Worm (Caenorhabditis elegans) whole organism, L2 larva: ENCODE results near the gene fbxa-174.

ENCODE experiments used
- ZK546.5 ChIP-seq: sonication (generic microtip); optimal IDR thresholded peaks from 2 replicates; lab custom pipeline; 2017; ENCODE audit warnings: missing biosample characterization, missing genetic modification characterization
- alr-1 ChIP-seq: fragments of 150-350 bp; optimal IDR thresholded peaks from 2 replicates; lab custom pipeline; 2014; ENCODE audit warnings: missing biosample characterization, missing genetic modification characterization
- aly-2 ChIP-seq: fragments of 150-350 bp; optimal IDR thresholded peaks from 2 replicates; lab custom pipeline; 2014; ENCODE audit warnings: missing biosample characterization, missing genetic modification characterization
- ceh-16 ChIP-seq: fragments of 150-350 bp; optimal IDR thresholded peaks from 2 replicates; lab custom pipeline; 2014; ENCODE audit warnings: missing biosample characterization, missing genetic modification characterization
- dmd-4 ChIP-seq: sonication (generic microtip); optimal IDR thresholded peaks from 2 replicates; lab custom pipeline; 2017; ENCODE audit warnings: missing biosample characterization, missing genetic modification characterization
- egl-27 ChIP-seq: sonication (generic microtip); optimal IDR thresholded peaks from 3 replicates; lab custom pipeline; 2017; ENCODE audit warnings: missing biosample characterization, missing genetic modification reagents, missing genetic modification characterization
- elt-1 ChIP-seq: fragments of 150-350 bp; optimal IDR thresholded peaks from 2 replicates; lab custom pipeline; 2014; ENCODE audit warnings: missing biosample characterization, missing genetic modification characterization
- elt-3 ChIP-seq: sonication (generic microtip); optimal IDR thresholded peaks from 2 replicates; lab custom pipeline; 2017; ENCODE audit warnings: missing biosample characterization, missing genetic modification characterization
- fos-1 ChIP-seq: fragments of 150-350 bp; optimal IDR thresholded peaks from 2 replicates; lab custom pipeline; 2014; ENCODE audit warnings: missing biosample characterization, missing genetic modification characterization
- gmeb-1 ChIP-seq: fragments of 150-350 bp; optimal IDR thresholded peaks from 2 replicates; lab custom pipeline; 2014; ENCODE audit warnings: missing biosample characterization, missing genetic modification characterization
- lin-11 ChIP-seq: fragments of 150-350 bp; sonication (generic microtip); optimal IDR thresholded peaks from 2 replicates; lab custom pipeline; 2014; ENCODE audit warnings: missing biosample characterization, missing genetic modification characterization, inconsistent platforms, mixed read lengths
- lin-13 ChIP-seq: fragments of 150-350 bp; optimal IDR thresholded peaks from 2 replicates; lab custom pipeline; 2014; ENCODE audit warnings: missing biosample characterization, missing genetic modification reagents, missing genetic modification characterization
- lin-39 ChIP-seq: fragments of 150-350 bp; optimal IDR thresholded peaks from 2 replicates; lab custom pipeline; 2014; ENCODE audit warnings: missing biosample characterization, missing genetic modification reagents, missing genetic modification characterization
- mab-5 ChIP-seq: fragments of 150-350 bp; optimal IDR thresholded peaks from 2 replicates; lab custom pipeline; 2014; ENCODE audit warnings: missing biosample characterization, missing genetic modification characterization
- mbf-1 ChIP-seq: sonication (generic microtip); optimal IDR thresholded peaks from 2 replicates; lab custom pipeline; 2017; ENCODE audit warnings: missing biosample characterization, missing genetic modification characterization
- mdl-1 ChIP-seq, 2 experiments: fragments of 150-350 bp in 1 of 2; sonication (generic microtip) in 1 of 2; optimal IDR thresholded peaks; 2 replicates each; lab custom pipeline; 2017; ENCODE audit warnings: missing biosample characterization in 2 of 2, missing genetic modification characterization in 2 of 2
- nhr-10 ChIP-seq: sonication (generic microtip); optimal IDR thresholded peaks from 2 replicates; lab custom pipeline; 2017; ENCODE audit warnings: missing biosample characterization, missing genetic modification characterization
- nhr-11 ChIP-seq: fragments of 150-350 bp; optimal IDR thresholded peaks from 2 replicates; lab custom pipeline; 2014; ENCODE audit warnings: missing biosample characterization, missing genetic modification characterization
- nhr-237 ChIP-seq: fragments of 150-350 bp; optimal IDR thresholded peaks from 2 replicates; lab custom pipeline; 2014; ENCODE audit warnings: missing biosample characterization, missing genetic modification characterization
- nhr-6 ChIP-seq: fragments of 150-350 bp; optimal IDR thresholded peaks from 2 replicates; lab custom pipeline; 2014; ENCODE audit warnings: missing biosample characterization, missing genetic modification characterization
- nhr-77 ChIP-seq: fragments of 150-350 bp; optimal IDR thresholded peaks from 2 replicates; lab custom pipeline; 2014; ENCODE audit warnings: missing biosample characterization, missing genetic modification characterization
- peb-1 ChIP-seq: fragments of 150-350 bp; optimal IDR thresholded peaks from 2 replicates; lab custom pipeline; 2014; ENCODE audit warnings: missing biosample characterization, missing genetic modification characterization
- sem-4 ChIP-seq: fragments of 150-350 bp; optimal IDR thresholded peaks from 2 replicates; lab custom pipeline; 2014; ENCODE audit warnings: missing biosample characterization, missing genetic modification reagents, missing genetic modification characterization
- sma-3 ChIP-seq: sonication (generic microtip); optimal IDR thresholded peaks from 2 replicates; lab custom pipeline; 2016; ENCODE audit warnings: missing genetic modification reagents, missing genetic modification characterization, missing compliant biosample characterization
- sma-9 ChIP-seq, 2 experiments: fragments of 150-350 bp in 1 of 2; sonication (generic microtip) in 1 of 2; optimal IDR thresholded peaks; 2 replicates each; lab custom pipeline; 2014 to 2016; ENCODE audit warnings: missing genetic modification characterization in 2 of 2, mild to moderate bottlenecking in 1 of 2, missing biosample characterization in 1 of 2, missing compliant biosample characterization in 1 of 2, missing genetic modification reagents in 1 of 2, moderate library complexity in 1 of 2
- snpc-4 ChIP-seq: fragments of 150-350 bp; optimal IDR thresholded peaks from 2 replicates; lab custom pipeline; 2014; ENCODE audit warnings: missing biosample characterization, missing genetic modification characterization
- unc-39 ChIP-seq: fragments of 150-350 bp; optimal IDR thresholded peaks from 2 replicates; lab custom pipeline; 2014; ENCODE audit warnings: missing biosample characterization, missing genetic modification characterization
- unc-55 ChIP-seq: fragments of 150-350 bp; sonication (generic microtip); optimal IDR thresholded peaks from 3 replicates; lab custom pipeline; 2014; ENCODE audit warnings: missing biosample characterization, missing genetic modification reagents, missing genetic modification characterization
- ztf-1 ChIP-seq: fragments of 200-800 bp; sonication (Bioruptor generic); conservative IDR thresholded peaks from 2 replicates; pipeline ENCODE4 v1.3.6; 2022; ENCODE audit warnings: missing genetic modification characterization, missing compliant biosample characterization

fbxa-174 gene

DNA sequence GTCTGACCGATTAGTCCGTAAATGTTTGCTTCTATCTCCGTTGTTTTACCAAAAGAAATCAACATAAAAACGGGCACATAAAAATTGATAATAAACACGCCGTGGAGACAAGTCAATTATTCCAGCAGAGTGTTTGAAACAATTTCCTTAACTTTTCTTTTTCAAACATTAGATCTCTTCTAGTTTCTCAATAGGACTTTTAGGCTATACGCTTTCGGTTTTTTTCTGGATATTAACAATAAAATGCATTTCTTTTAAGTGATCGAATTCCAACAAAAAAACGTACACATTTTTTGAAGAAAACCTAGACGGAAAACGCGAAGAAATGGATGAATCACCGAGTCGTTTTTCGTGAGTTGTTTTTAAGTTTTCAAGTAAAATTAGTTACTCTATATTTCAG lies 669 bp upstream of the fbxa-174 start, which contains the start of gene fbxa-172:
TSS of gene fbxa-172 (plus strand) at position 301 of the 400 bp plus-strand sequence.
- TF ChIP-seq nhr-77 (tag; lab: Kevin White, UChicago) (no peak), unc-55 (no peak), nhr-11 (tag; lab: Kevin White, UChicago) (no peak)

DNA sequence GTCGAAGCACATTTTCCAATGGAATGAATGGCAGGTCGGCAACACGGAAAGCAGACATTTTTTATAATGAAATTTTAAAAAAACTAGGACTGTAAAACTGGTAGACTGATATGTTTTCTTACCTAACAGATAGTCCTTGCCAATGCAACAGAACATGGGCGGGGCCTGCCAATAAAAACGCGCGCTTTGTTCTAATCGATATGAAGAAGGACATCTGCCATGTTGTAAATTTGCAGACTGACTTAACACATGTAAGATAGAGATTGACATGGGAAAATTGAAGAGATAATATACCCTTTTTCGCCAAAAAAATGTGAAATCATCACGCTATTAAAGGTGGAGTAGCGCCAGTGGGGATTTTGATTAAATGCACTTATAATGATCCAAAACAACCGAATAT lies 5.5 kb downstream of the fbxa-174 start, which contains the start of gene C38D9.8:
TSS of gene C38D9.8 (minus strand) at position 101 of the 400 bp plus-strand sequence.
- no peak for TF ChIP-seq unc-55
- no peak for TF ChIP-seq nhr-10
- TF ChIP-seq sma-9 (GFP tag; optimal IDR thresholded peaks at IDR 0.05; lab: Kevin White, UChicago) = no peak
- TF ChIP-seq sma-9 (tag; optimal IDR thresholded peaks at IDR 0.05; lab: Kevin White, UChicago) = no peak
- no peak for TF ChIP-seq ceh-16 (tag; lab: Kevin White, UChicago)

- TF ChIP-seq mbf-1 (tag; lab: Kevin White, UChicago) = no peak
These were observed 6.9 kb downstream of the fbxa-174 start for ce11 chrV:17551396-17551795.

- TF ChIP-seq dmd-4 (tag; lab: Kevin White, UChicago) (no peak), elt-3 (tag; lab: Kevin White, UChicago) (no peak), aly-2 (tag; lab: Kevin White, UChicago) (no peak), fos-1 (tag; lab: Kevin White, UChicago) (peak; percentile 41)
These were observed 8.9 kb downstream of the fbxa-174 start, which contains the start of gene fbxa-176 for ce11 chrV:17549362-17549761. fbxa-176 (plus strand) TSS chrV:17549675.

- no peak for TF ChIP-seq ztf-1 (GFP tag; lab: Robert Waterston, UW)
- TF ChIP-seq lin-13 (GFP tag; lab: Kevin White, UChicago) = no peak
- TF ChIP-seq mab-5 (tag; lab: Kevin White, UChicago) = no peak
- no peak for TF ChIP-seq nhr-10
- TF ChIP-seq sma-3 (GFP tag; lab: Kevin White, UChicago) = no peak
- no peak for TF ChIP-seq mbf-1 (tag; lab: Kevin White, UChicago)
- TF ChIP-seq egl-27 (tag; lab: Kevin White, UChicago) = no peak
- TF ChIP-seq, all 48 proteins: peak for 0
These were observed 9.6 kb downstream of the fbxa-174 start for ce11 chrV:17548635-17549034.

ce11 chrV:17546931-17547330 lies 11.3 kb downstream of the fbxa-174 start:
- TF ChIP-seq fos-1 (tag; lab: Kevin White, UChicago) = peak; percentile 1
- TF ChIP-seq peb-1 (tag; lab: Kevin White, UChicago) = no peak
- TF ChIP-seq mbf-1 (tag; lab: Kevin White, UChicago) = no peak
- TF ChIP-seq snpc-4 (tag; lab: Kevin White, UChicago) = no peak

DNA sequence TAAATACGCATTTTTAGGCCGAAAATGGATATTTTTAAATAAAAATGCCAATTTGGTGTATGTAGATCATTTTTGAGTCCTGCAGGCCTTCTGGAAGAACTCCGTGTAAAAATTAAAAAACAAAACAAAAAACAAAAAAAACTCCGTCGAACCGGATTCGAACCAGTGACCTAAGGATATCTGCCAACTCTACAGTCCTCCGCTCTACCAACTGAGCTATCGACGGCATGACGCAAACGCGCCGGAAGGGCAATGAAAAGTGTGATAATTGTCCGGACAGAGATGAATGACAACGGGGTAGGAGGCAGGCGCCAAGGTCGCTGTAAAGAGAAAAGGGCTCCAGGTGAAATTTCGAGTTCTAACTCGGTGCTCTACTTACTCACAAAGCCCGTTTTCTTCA lies 16.0 kb downstream of the fbxa-174 start:
- TF ChIP-seq sma-9 (GFP tag; optimal IDR thresholded peaks at IDR 0.05; lab: Kevin White, UChicago) = no peak
- no peak for TF ChIP-seq sma-9 (tag; optimal IDR thresholded peaks at IDR 0.05; lab: Kevin White, UChicago)
- TF ChIP-seq mdl-1 (tag; optimal IDR thresholded peaks at IDR 0.05; lab: Kevin White, UChicago) = no peak
- TF ChIP-seq nhr-237 (tag; lab: Kevin White, UChicago) = no peak
- TF ChIP-seq unc-39 = no peak
- TF ChIP-seq alr-1 = no peak
- no peak for TF ChIP-seq egl-27 (tag; lab: Kevin White, UChicago)
- TF ChIP-seq elt-1 (tag; lab: Kevin White, UChicago) = no peak
- TF ChIP-seq sem-4 (tag; lab: Kevin White, UChicago) = no peak
- TF ChIP-seq gmeb-1 = no peak
- no peak for TF ChIP-seq nhr-6
- TF ChIP-seq ZK546.5 (tag; lab: Kevin White, UChicago) = no peak
- TF ChIP-seq lin-11 (tag; lab: Kevin White, UChicago) = no peak
- no peak for TF ChIP-seq lin-39 (tag; lab: Kevin White, UChicago)
